Worm (Caenorhabditis elegans) whole organism, mixed stage, embryonic: ENCODE measurements around the gene madf-8.

Experiments used
- bed-3 ChIP-seq: fragments of 200-800 bp; sonication (Bioruptor generic); optimal IDR thresholded peaks from 3 replicates; lab custom pipeline; 2018; ENCODE audit warnings: mild to moderate bottlenecking, missing genetic modification characterization, moderate library complexity, missing compliant biosample characterization
- blmp-1 ChIP-seq: fragments of 150-350 bp; optimal IDR thresholded peaks from 2 replicates; lab custom pipeline; 2014; ENCODE audit warnings: missing biosample characterization, missing genetic modification characterization
- ceh-39 ChIP-seq: fragments of 150-350 bp; optimal IDR thresholded peaks from 2 replicates; lab custom pipeline; 2014; ENCODE audit warnings: missing biosample characterization, missing genetic modification characterization
- ceh-83 ChIP-seq: fragments of 200-800 bp; sonication (Bioruptor generic); optimal IDR thresholded peaks from 2 replicates; lab custom pipeline; 2018; ENCODE audit warnings: mild to moderate bottlenecking, missing genetic modification characterization, missing compliant biosample characterization
- ces-1 ChIP-seq: fragments of 150-350 bp; optimal IDR thresholded peaks from 2 replicates; lab custom pipeline; 2014; ENCODE audit warnings: missing biosample characterization, missing genetic modification reagents, missing genetic modification characterization
- drap-1 ChIP-seq: fragments of 200-800 bp; sonication (Bioruptor generic); optimal IDR thresholded peaks from 3 replicates; lab custom pipeline; 2018; ENCODE audit warnings: mild to moderate bottlenecking, missing genetic modification characterization, missing compliant biosample characterization
- elt-1 ChIP-seq: sonication (generic microtip); optimal IDR thresholded peaks from 2 replicates; lab custom pipeline; 2017; ENCODE audit warnings: missing genetic modification characterization, mild to moderate bottlenecking, missing compliant biosample characterization, antibody characterized with exemption, moderate library complexity, borderline replicate concordance; ENCODE audit not compliant: insufficient read depth
- elt-3 ChIP-seq: fragments of 150-350 bp; optimal IDR thresholded peaks from 2 replicates; lab custom pipeline; 2014; ENCODE audit warnings: missing biosample characterization, missing genetic modification characterization
- flh-1 ChIP-seq: fragments of 200-800 bp; sonication (Bioruptor generic); optimal IDR thresholded peaks from 2 replicates; lab custom pipeline; 2018; ENCODE audit warnings: mild to moderate bottlenecking, missing genetic modification characterization, moderate library complexity, missing compliant biosample characterization
- ham-2 ChIP-seq: fragments of 200-800 bp; sonication (Bioruptor generic); optimal IDR thresholded peaks from 2 replicates; lab custom pipeline; 2018; ENCODE audit warnings: mild to moderate bottlenecking, missing genetic modification characterization, missing compliant biosample characterization
- hlh-1 ChIP-seq: fragments of 150-350 bp; optimal IDR thresholded peaks from 2 replicates; lab custom pipeline; 2014; ENCODE audit warnings: missing biosample characterization, missing genetic modification reagents, missing genetic modification characterization
- lin-13 ChIP-seq: fragments of 150-350 bp; optimal IDR thresholded peaks from 2 replicates; lab custom pipeline; 2014; ENCODE audit warnings: missing biosample characterization, missing genetic modification characterization
- lin-32 ChIP-seq: fragments of 200-800 bp; sonication (Bioruptor generic); optimal IDR thresholded peaks from 2 replicates; lab custom pipeline; 2018; ENCODE audit warnings: mild to moderate bottlenecking, missing genetic modification characterization, missing compliant biosample characterization
- lsy-2 ChIP-seq: fragments of 150-350 bp; optimal IDR thresholded peaks from 2 replicates; lab custom pipeline; 2014; ENCODE audit warnings: missing biosample characterization, missing genetic modification characterization
- mab-5 ChIP-seq: fragments of 150-350 bp; optimal IDR thresholded peaks from 2 replicates; lab custom pipeline; 2014; ENCODE audit warnings: missing biosample characterization, missing genetic modification characterization
- mep-1 ChIP-seq: fragments of 150-350 bp; optimal IDR thresholded peaks from 2 replicates; lab custom pipeline; 2017; ENCODE audit warnings: missing biosample characterization, missing genetic modification reagents, missing genetic modification characterization, inconsistent platforms
- mls-2 ChIP-seq: sonication (generic microtip); optimal IDR thresholded peaks from 2 replicates; lab custom pipeline; 2016; ENCODE audit warnings: mild to moderate bottlenecking, missing genetic modification characterization, moderate library complexity, missing compliant biosample characterization
- nhr-2 ChIP-seq: fragments of 150-350 bp; optimal IDR thresholded peaks from 2 replicates; lab custom pipeline; 2014; ENCODE audit warnings: missing biosample characterization, missing genetic modification characterization
- nhr-28 ChIP-seq: fragments of 150-350 bp; optimal IDR thresholded peaks from 2 replicates; lab custom pipeline; 2014; ENCODE audit warnings: missing biosample characterization, missing genetic modification characterization
- nhr-76 ChIP-seq: sonication (generic microtip); optimal IDR thresholded peaks from 2 replicates; lab custom pipeline; 2017; ENCODE audit warnings: missing biosample characterization, missing genetic modification characterization
- pha-4 ChIP-seq: fragments of 150-350 bp; optimal IDR thresholded peaks from 2 replicates; lab custom pipeline; 2018; ENCODE audit warnings: missing biosample characterization, missing genetic modification reagents, missing genetic modification characterization
- sem-2 ChIP-seq: fragments of 200-800 bp; sonication (Bioruptor generic); optimal IDR thresholded peaks from 2 replicates; lab custom pipeline; 2018; ENCODE audit warnings: mild to moderate bottlenecking, missing genetic modification characterization, missing compliant biosample characterization
- snpc-4 ChIP-seq: fragments of 150-350 bp; optimal IDR thresholded peaks from 2 replicates; lab custom pipeline; 2014; ENCODE audit warnings: missing biosample characterization, missing genetic modification characterization
- sptf-1 ChIP-seq: sonication (generic microtip); optimal IDR thresholded peaks from 2 replicates; lab custom pipeline; 2017; ENCODE audit warnings: mild to moderate bottlenecking, missing genetic modification characterization, moderate library complexity, missing compliant biosample characterization
- unc-120 ChIP-seq: sonication (generic microtip); optimal IDR thresholded peaks from 2 replicates; lab custom pipeline; 2017; ENCODE audit warnings: missing genetic modification characterization, missing compliant biosample characterization; ENCODE audit not compliant: poor library complexity, severe bottlenecking
- unc-39 ChIP-seq: fragments of 150-350 bp; optimal IDR thresholded peaks from 2 replicates; lab custom pipeline; 2014; ENCODE audit warnings: missing biosample characterization, missing genetic modification characterization
- unc-62 ChIP-seq: fragments of 150-350 bp; optimal IDR thresholded peaks from 2 replicates; lab custom pipeline; 2014; ENCODE audit warnings: missing biosample characterization, missing genetic modification reagents, missing genetic modification characterization
- zip-8 ChIP-seq: fragments of 150-350 bp; optimal IDR thresholded peaks from 2 replicates; lab custom pipeline; 2014; ENCODE audit warnings: missing biosample characterization, missing genetic modification characterization

Gene madf-8

DNA sequence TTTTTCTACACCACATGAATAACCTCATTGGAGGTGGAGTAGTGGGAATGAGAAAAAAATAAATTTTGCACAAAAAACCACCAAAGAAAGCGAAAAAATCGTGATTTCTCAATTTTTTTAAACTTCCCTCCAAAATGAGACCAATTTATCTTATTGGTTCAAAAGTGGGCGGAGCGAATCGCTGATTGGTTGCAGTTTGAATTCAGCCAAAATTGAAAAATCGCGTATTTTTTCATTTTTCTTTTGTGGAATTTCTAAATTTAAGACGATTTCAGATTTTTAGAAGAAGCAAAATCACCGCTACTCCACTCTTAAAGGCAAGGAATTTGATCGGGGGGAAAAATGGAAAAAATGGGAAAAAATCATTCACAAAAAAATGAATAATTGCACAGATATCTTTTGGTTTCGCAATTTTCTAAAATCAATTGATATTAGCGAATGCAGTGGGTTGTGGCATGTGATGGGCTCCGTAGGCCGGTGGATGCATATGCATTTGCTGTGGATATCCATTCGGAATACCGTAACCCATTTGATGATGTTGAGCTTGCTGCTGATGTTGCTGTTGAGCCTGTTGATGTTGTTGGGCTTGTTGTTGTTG, 37.7 kb downstream of the madf-8 start:
- TF ChIP-seq ces-1 (GFP tag; lab: Kevin White, UChicago) (no peak), lin-13 (tag; lab: Kevin White, UChicago) (no peak), ceh-83 (no peak), elt-1 (tag; lab: Kevin White, UChicago) (no peak), mab-5 (tag; lab: Kevin White, UChicago) (no peak), zip-8 (tag; lab: Kevin White, UChicago) (no peak), nhr-2 (no peak), drap-1 (GFP tag; lab: Kevin White, UChicago) (no peak), hlh-1 (tag; lab: Kevin White, UChicago) (no peak), nhr-76 (tag; lab: Kevin White, UChicago) (no peak), unc-39 (tag; lab: Kevin White, UChicago) (no peak)

DNA sequence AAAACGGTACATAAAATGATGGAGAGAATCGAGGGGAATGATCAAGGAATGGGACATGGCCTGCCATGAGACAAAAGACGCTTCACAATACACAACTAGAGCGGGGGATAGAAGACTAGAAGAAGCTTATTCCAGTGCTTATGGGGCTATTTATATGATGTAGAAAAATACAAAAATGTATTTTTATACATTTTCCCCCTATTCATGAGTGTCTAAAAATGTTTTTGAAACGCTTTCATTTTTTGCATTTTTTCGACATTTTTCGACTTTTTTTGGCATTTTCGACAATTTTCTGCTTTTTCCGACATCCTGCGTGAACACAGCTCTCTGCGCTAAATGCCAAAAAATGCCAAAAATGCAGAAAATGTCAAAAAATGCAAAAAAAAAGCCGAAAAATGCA, 38.2 kb downstream of the madf-8 start:
- peak; percentile 48 for TF ChIP-seq sptf-1 (tag; lab: Kevin White, UChicago)
- no peak for TF ChIP-seq ham-2 (GFP tag; lab: Kevin White, UChicago)

ce11 chrIII:3605681-3606080, 45.0 kb downstream of the madf-8 start:
- TF ChIP-seq unc-120 (tag; lab: Kevin White, UChicago) = no peak
- no peak for TF ChIP-seq hlh-1 (tag; lab: Kevin White, UChicago)
- no peak for TF ChIP-seq mls-2
- TF ChIP-seq flh-1 = no peak
- no peak for TF ChIP-seq blmp-1
- no peak for TF ChIP-seq drap-1 (GFP tag; lab: Kevin White, UChicago)
- no peak for TF ChIP-seq lin-32
- TF ChIP-seq sptf-1 (tag; lab: Kevin White, UChicago) = no peak
- no peak for TF ChIP-seq zip-8 (tag; lab: Kevin White, UChicago)
- TF ChIP-seq sem-2 (GFP tag; lab: Kevin White, UChicago) = no peak
- TF ChIP-seq nhr-28 (tag; lab: Kevin White, UChicago) = no peak
- no peak for TF ChIP-seq bed-3 (GFP tag; lab: Kevin White, UChicago)
- no peak for TF ChIP-seq lsy-2
- TF ChIP-seq lin-13 (tag; lab: Kevin White, UChicago) = no peak
- no peak for TF ChIP-seq ceh-83
- TF ChIP-seq snpc-4 (tag; lab: Kevin White, UChicago) = no peak
- no peak for TF ChIP-seq elt-3 (tag; lab: Kevin White, UChicago)
- no peak for TF ChIP-seq pha-4 (tag; lab: Kevin White, UChicago)
- TF ChIP-seq mep-1 = no peak

ce11 chrIII:3601271-3601670, 49.4 kb downstream of the madf-8 start:
- peak; percentile 37 for TF ChIP-seq unc-62 (GFP tag; lab: Kevin White, UChicago)
- no peak for TF ChIP-seq ceh-39 (tag; lab: Kevin White, UChicago)
- TF ChIP-seq mep-1 = no peak
- TF ChIP-seq sptf-1 (tag; lab: Kevin White, UChicago) = no peak
- peak; percentile 66 for TF ChIP-seq unc-120 (tag; lab: Kevin White, UChicago)
- peak; percentile 86 for TF ChIP-seq hlh-1 (tag; lab: Kevin White, UChicago)
- TF ChIP-seq ceh-83 = no peak
- no peak for TF ChIP-seq lin-13 (tag; lab: Kevin White, UChicago)
- TF ChIP-seq, all 35 proteins: peak for 3
